Worm (Caenorhabditis elegans): Measurements from ENCODE around the gene E02C12.19.

Gene E02C12.19

ce11 chrV:9339292-9339691 lies 37.0 kb downstream of the E02C12.19 start:
- TF ChIP-seq madf-5 (GFP tag; IDR thresholded peaks at IDR 0.05): 0 out of 4 replicates have a peak, but pooled peaks of 1 of the 2 experiments have one; percentile 55
- peak; percentile 42; the same call in 1 of the 2 replicates for TF ChIP-seq lin-38 (GFP tag; IDR thresholded peaks at IDR 0.05)
- 0 out of 2 replicates have a peak, but pooled peaks have one; percentile 37 for TF ChIP-seq mdt-29 (GFP tag; IDR thresholded peaks at IDR 0.05)
- TF ChIP-seq egl-43 (GFP tag; IDR thresholded peaks at IDR 0.05): peak; percentile 81
- TF ChIP-seq zfp-3 (GFP tag; conservative IDR thresholded peaks at IDR 0.05): peak; percentile 69; the same call in 1 of the 2 replicates
- 0 out of 2 replicates have a peak, but pooled peaks have one; percentile 8 for TF ChIP-seq F26F4.8 (GFP tag; conservative IDR thresholded peaks at IDR 0.05)
- peak; percentile 65 for TF ChIP-seq T26A8.4 (GFP tag; IDR thresholded peaks at IDR 0.05)
- TF ChIP-seq zip-11 (GFP tag; IDR thresholded peaks at IDR 0.05): 0 out of 2 replicates have a peak, but pooled peaks have one; percentile 47
- TF ChIP-seq mxl-2 (GFP tag; conservative IDR thresholded peaks at IDR 0.05): peak; percentile 30; the same call in 1 of the 2 replicates

DNA sequence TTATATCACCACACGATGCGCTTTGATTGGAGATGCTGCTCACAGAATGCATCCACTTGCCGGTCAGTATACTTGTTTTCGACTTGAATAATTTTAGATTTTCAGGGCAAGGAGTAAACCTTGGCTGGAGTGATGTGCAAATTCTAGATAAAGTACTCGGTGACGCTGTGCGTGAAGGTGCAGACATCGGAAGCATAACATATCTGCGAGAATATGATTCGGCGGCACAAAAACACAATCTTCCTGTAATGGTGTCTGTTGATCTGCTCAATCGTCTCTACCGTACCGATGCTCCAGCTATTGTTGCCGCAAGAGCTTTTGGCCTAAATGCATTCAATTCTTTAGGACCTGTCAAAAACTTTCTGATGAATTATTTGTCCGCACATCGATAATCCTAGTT lies 37.9 kb downstream of the E02C12.19 start:
- TF ChIP-seq dve-1 (tag; optimal IDR thresholded peaks at IDR 0.05; ENCODE audit: insufficient read depth) (no peak), lim-7 (GFP tag; IDR thresholded peaks at IDR 0.05) (no peak), daf-12 (tag; optimal IDR thresholded peaks at IDR 0.05) (no peak), zfp-2 (tag; optimal IDR thresholded peaks at IDR 0.05) (no peak), duxl-1 (tag; optimal IDR thresholded peaks at IDR 0.05; ENCODE audit: poor library complexity) (peak; percentile 71), egl-43 (GFP tag; IDR thresholded peaks at IDR 0.05) (peak; percentile 71), dmd-6 (GFP tag; IDR thresholded peaks at IDR 0.05) (no peak), nhr-11 (tag; optimal IDR thresholded peaks at IDR 0.05) (no peak), ces-1 (GFP tag; optimal IDR thresholded peaks at IDR 0.05) (no peak), ZK337.2 (GFP tag; IDR thresholded peaks at IDR 0.05) (no peak), mxl-2 (GFP tag; conservative IDR thresholded peaks at IDR 0.05) (no peak), unc-130 (GFP tag; optimal IDR thresholded peaks at IDR 0.05) (no peak), skn-1 (tag; optimal IDR thresholded peaks at IDR 0.05) (no peak), nhr-102 (tag; optimal IDR thresholded peaks at IDR 0.05) (peak; percentile 59), F37D6.2 (tag; optimal IDR thresholded peaks at IDR 0.05) (no peak), zip-11 (GFP tag; IDR thresholded peaks at IDR 0.05) (no peak), tag-97 (GFP tag; IDR thresholded peaks at IDR 0.05) (no peak), mxl-3 (GFP tag; optimal IDR thresholded peaks at IDR 0.05) (no peak), mdt-29 (GFP tag; IDR thresholded peaks at IDR 0.05) (no peak), ctbp-1 (GFP tag; IDR thresholded peaks at IDR 0.05) (no peak), daf-16 (GFP tag; optimal IDR thresholded peaks at IDR 0.05) (no peak), daf-16 (tag; optimal IDR thresholded peaks at IDR 0.05) (peak; percentile 29), lin-39 (tag; optimal IDR thresholded peaks at IDR 0.05) (no peak), saeg-2 (GFP tag; IDR thresholded peaks at IDR 0.05) (no peak), nhr-6 (tag; optimal IDR thresholded peaks at IDR 0.05) (no peak), zfp-3 (GFP tag; conservative IDR thresholded peaks at IDR 0.05) (no peak; the same call in 1 of the 2 replicates), madf-9 (GFP tag; conservative IDR thresholded peaks at IDR 0.05) (no peak), hlh-11 (tag; optimal IDR thresholded peaks at IDR 0.05) (peak; percentile 6), ZK546.5 (tag; optimal IDR thresholded peaks at IDR 0.05) (no peak), spr-3 (GFP tag; optimal IDR thresholded peaks at IDR 0.05) (no peak), Y5F2A.4 (GFP tag; optimal IDR thresholded peaks at IDR 0.05) (no peak), rbr-2 (tag; optimal IDR thresholded peaks at IDR 0.05) (no peak), Y75B8A.6 (GFP tag; IDR thresholded peaks at IDR 0.05) (no peak), lin-15B (tag; optimal IDR thresholded peaks at IDR 0.05) (no peak), ztf-11 (tag; optimal IDR thresholded peaks at IDR 0.05) (no peak), lin-13 (GFP tag; optimal IDR thresholded peaks at IDR 0.05) (no peak), nhr-48 (tag; optimal IDR thresholded peaks at IDR 0.05) (no peak), lin-38 (GFP tag; IDR thresholded peaks at IDR 0.05) (peak; percentile 41; the same call in 1 of the 2 replicates), dmd-8 (GFP tag; IDR thresholded peaks at IDR 0.05) (0 out of 2 replicates have a peak, but pooled peaks have one; percentile 36), nhr-77 (tag; optimal IDR thresholded peaks at IDR 0.05) (no peak), ceh-28 (tag; optimal IDR thresholded peaks at IDR 0.05) (no peak), T20F7.1 (GFP tag; optimal IDR thresholded peaks at IDR 0.05) (peak; percentile 23), unc-62 (GFP tag; optimal IDR thresholded peaks at IDR 0.05 in 1 of 2) (no peak), unc-62 (tag; optimal IDR thresholded peaks at IDR 0.05) (no peak), lsy-2 (tag; optimal IDR thresholded peaks at IDR 0.05) (peak in 1 of 2 experiments; percentile 41)

Data from whole organism, L4 larva.